Fruit fly (Drosophila melanogaster) whole organism, wandering third instar larva: Measurements from ENCODE around the gene CG32547.

Experiments
- Abd-B ChIP-seq: fragments of >200 bp; optimal IDR thresholded peaks from 2 replicates; lab custom pipeline; 2017; ENCODE audit warnings: missing biosample characterization, missing genetic modification characterization
- CG32264 ChIP-seq: fragments of 200-800 bp; sonication (Bioruptor generic); optimal IDR thresholded peaks from 2 replicates; lab custom pipeline; 2016; ENCODE audit warnings: missing biosample characterization, missing genetic modification characterization
- CG9705 ChIP-seq: fragments of 200-800 bp; sonication (Bioruptor generic); optimal IDR thresholded peaks from 2 replicates; lab custom pipeline; 2018; ENCODE audit warnings: missing biosample characterization, mild to moderate bottlenecking, missing genetic modification characterization
- Dfd ChIP-seq: fragments of >200 bp; optimal IDR thresholded peaks from 2 replicates; lab custom pipeline; 2017; ENCODE audit warnings: missing biosample characterization, missing genetic modification characterization
- Dif ChIP-seq: fragments of 200-275, 200-300 bp; sonication (Bioruptor generic); optimal IDR thresholded peaks from 2 replicates; lab custom pipeline; 2018; ENCODE audit warnings: missing biosample characterization, missing genetic modification characterization; ENCODE audit not compliant: partially characterized antibody
- HLH106 ChIP-seq: fragments of 200-800 bp; optimal IDR thresholded peaks from 3 replicates; lab custom pipeline; 2019; ENCODE audit warnings: missing biosample characterization, mild to moderate bottlenecking, missing genetic modification characterization, moderate library complexity
- Hr78 ChIP-seq: fragments of >200 bp; optimal IDR thresholded peaks from 2 replicates; lab custom pipeline; 2017; ENCODE audit warnings: missing biosample characterization, missing genetic modification characterization
- Hr83 ChIP-seq: fragments of 200-300 bp; sonication (Bioruptor generic); optimal IDR thresholded peaks from 2 replicates; lab custom pipeline; 2016; ENCODE audit warnings: missing biosample characterization, mild to moderate bottlenecking, missing genetic modification characterization, moderate library complexity; ENCODE audit not compliant: poor library complexity, severe bottlenecking
- Jra ChIP-seq: sonication (Bioruptor generic); optimal IDR thresholded peaks from 2 replicates; lab custom pipeline; 2016; ENCODE audit warnings: missing biosample characterization, missing genetic modification characterization
- Mio ChIP-seq: sonication (Bioruptor generic); optimal IDR thresholded peaks from 2 replicates; lab custom pipeline; 2016; ENCODE audit warnings: missing biosample characterization, missing genetic modification characterization
- Myc ChIP-seq: fragments of >200 bp; optimal IDR thresholded peaks from 2 replicates; lab custom pipeline; 2017
- N ChIP-seq: fragments of >200 bp; optimal IDR thresholded peaks from 2 replicates; lab custom pipeline; 2018; ENCODE audit warnings: missing biosample characterization, missing external identifiers, missing genetic modification characterization
- OdsH ChIP-seq: fragments of 200-800 bp; sonication (Bioruptor generic); optimal IDR thresholded peaks from 2 replicates; lab custom pipeline; 2016; ENCODE audit warnings: missing biosample characterization, mild to moderate bottlenecking, missing genetic modification characterization
- Sp1 ChIP-seq: fragments of 200-800 bp; sonication (Bioruptor generic); optimal IDR thresholded peaks from 3 replicates; lab custom pipeline; 2019; ENCODE audit warnings: missing biosample characterization, mild to moderate bottlenecking, missing genetic modification characterization, moderate library complexity
- br ChIP-seq: fragments of 200-800 bp; sonication (Bioruptor generic); optimal IDR thresholded peaks from 2 replicates; lab custom pipeline; 2016; ENCODE audit warnings: missing biosample characterization, missing genetic modification characterization
- brk ChIP-seq: fragments of 200-800 bp; sonication (Bioruptor generic); optimal IDR thresholded peaks from 2 replicates; lab custom pipeline; 2016; ENCODE audit warnings: missing biosample characterization, mild to moderate bottlenecking, missing genetic modification characterization
- dl ChIP-seq, 2 experiments: fragments of 175-275, 200-275 bp in 1 of 2; fragments of 200-275 bp in 1 of 2; sonication (Bioruptor generic); optimal IDR thresholded peaks; lab custom pipeline; 2018; ENCODE audit warnings: mild to moderate bottlenecking in 2 of 2, missing biosample characterization in 2 of 2, missing genetic modification characterization in 2 of 2, moderate library complexity in 2 of 2; ENCODE audit not compliant: partially characterized antibody in 2 of 2, insufficient read depth in 1 of 2
- dmrt93B ChIP-seq: fragments of 200-800 bp; sonication (Bioruptor generic); optimal IDR thresholded peaks from 2 replicates; lab custom pipeline; 2018; ENCODE audit warnings: missing biosample characterization, mild to moderate bottlenecking, missing genetic modification characterization
- dsf ChIP-seq: sonication (Bioruptor generic); optimal IDR thresholded peaks from 2 replicates; lab custom pipeline; 2016; ENCODE audit warnings: missing biosample characterization, missing genetic modification characterization, borderline replicate concordance
- ey ChIP-seq: fragments of 200-800 bp; sonication (Bioruptor generic); optimal IDR thresholded peaks from 2 replicates; lab custom pipeline; 2016; ENCODE audit warnings: missing biosample characterization, missing genetic modification characterization
- foxo ChIP-seq, 2 experiments: fragments of 200-800 bp; sonication (Bioruptor generic); optimal IDR thresholded peaks; 2 replicates in 1 of 2; 3 replicates in 1 of 2; lab custom pipeline; 2016 to 2017; ENCODE audit warnings: missing biosample characterization in 2 of 2, missing genetic modification characterization in 2 of 2
- fru ChIP-seq: fragments of 200-800 bp; sonication (Bioruptor generic); optimal IDR thresholded peaks from 3 replicates; lab custom pipeline; 2016; ENCODE audit warnings: missing biosample characterization, mild to moderate bottlenecking, missing genetic modification characterization
- h ChIP-seq: fragments of 200-800 bp; sonication (Bioruptor generic); optimal IDR thresholded peaks from 3 replicates; lab custom pipeline; 2016; ENCODE audit warnings: missing biosample characterization, mild to moderate bottlenecking, missing genetic modification characterization
- jim ChIP-seq: fragments of 175-275, 200-325 bp; sonication (Bioruptor generic); optimal IDR thresholded peaks from 2 replicates; lab custom pipeline; 2016; ENCODE audit warnings: missing biosample characterization, mild to moderate bottlenecking, missing genetic modification characterization
- psq ChIP-seq: fragments of 200-800 bp; sonication (Bioruptor generic); optimal IDR thresholded peaks from 3 replicates; lab custom pipeline; 2017; ENCODE audit warnings: missing biosample characterization, mild to moderate bottlenecking, missing genetic modification characterization, moderate library complexity
- rgr ChIP-seq: fragments of 200-800 bp; sonication (Bioruptor generic); optimal IDR thresholded peaks from 3 replicates; lab custom pipeline; 2016; ENCODE audit warnings: missing biosample characterization, mild to moderate bottlenecking, missing genetic modification characterization
- sage ChIP-seq: fragments of 200-800 bp; sonication (Bioruptor generic); optimal IDR thresholded peaks from 2 replicates; lab custom pipeline; 2016; ENCODE audit warnings: missing biosample characterization, mild to moderate bottlenecking, missing genetic modification characterization
- tai ChIP-seq: sonication (Bioruptor generic); optimal IDR thresholded peaks from 2 replicates; lab custom pipeline; 2016; ENCODE audit warnings: missing biosample characterization, missing genetic modification characterization
- usp ChIP-seq: fragments of >200 bp; optimal IDR thresholded peaks from 2 replicates; lab custom pipeline; 2017; ENCODE audit warnings: missing biosample characterization, missing genetic modification characterization
- woc ChIP-seq: sonication (Bioruptor generic); optimal IDR thresholded peaks from 2 replicates; lab custom pipeline; 2016; ENCODE audit warnings: missing biosample characterization, mild to moderate bottlenecking, missing genetic modification characterization

The CG32547 gene

dm6 chrX:18523146-18523812 is 44.0 kb upstream of the CG32547 start:
- no peak for TF ChIP-seq CG9705 (GFP tag; lab: Kevin White, UChicago)
- no peak for TF ChIP-seq tai (GFP tag; lab: Kevin White, UChicago)
- no peak for TF ChIP-seq dsf (GFP tag; lab: Kevin White, UChicago)
- TF ChIP-seq dmrt93B (GFP tag; lab: Kevin White, UChicago) = no peak
- no peak for TF ChIP-seq brk (GFP tag; lab: Kevin White, UChicago)
- TF ChIP-seq woc (GFP tag; lab: Kevin White, UChicago) = no peak
- TF ChIP-seq psq (GFP tag; lab: Kevin White, UChicago) = no peak
- TF ChIP-seq Sp1 (GFP tag; lab: Kevin White, UChicago) = no peak
- no peak for TF ChIP-seq foxo (GFP tag; optimal IDR thresholded peaks at IDR 0.05; lab: Kevin White, UChicago)
- TF ChIP-seq Myc (lab: Kevin White, UChicago) = no peak
- no peak for TF ChIP-seq N (GFP tag; lab: Kevin White, UChicago)
- no peak for TF ChIP-seq br

dm6 chrX:18522395-18523104 is 43.3 kb upstream of the CG32547 start, which contains the start of gene CG6481:
TSS of gene CG6481 (minus strand) at chrX:18522445.
- TF ChIP-seq dl (GFP tag; optimal IDR thresholded peaks at IDR 0.05; lab: Kevin White, UChicago; ENCODE audit: insufficient read depth in 1 of 2, partially characterized antibody in 2 of 2) (no peak), Myc (lab: Kevin White, UChicago) (no peak), Jra (GFP tag; lab: Kevin White, UChicago) (no peak), h (GFP tag; lab: Kevin White, UChicago) (no peak), psq (GFP tag; lab: Kevin White, UChicago) (no peak), foxo (GFP tag; optimal IDR thresholded peaks at IDR 0.05; lab: Kevin White, UChicago) (peak in 1 of 2 experiments; percentile 2), sage (GFP tag; lab: Kevin White, UChicago) (no peak), OdsH (no peak), rgr (GFP tag; lab: Kevin White, UChicago) (no peak), ey (GFP tag; lab: Kevin White, UChicago) (peak; percentile 33), Mio (no peak), Hr83 (no peak)

dm6 chrX:18520360-18520759 is 41.1 kb upstream of the CG32547 start:
- TF ChIP-seq Myc (lab: Kevin White, UChicago) (peak; percentile 66), h (GFP tag; lab: Kevin White, UChicago) (no peak), CG32264 (GFP tag; lab: Kevin White, UChicago) (no peak), N (GFP tag; lab: Kevin White, UChicago) (peak; percentile 59), Dif (GFP tag; lab: Kevin White, UChicago) (peak; percentile 32)

- TF ChIP-seq N (GFP tag; lab: Kevin White, UChicago) (no peak), Hr78 (GFP tag; lab: Kevin White, UChicago) (no peak), dsf (GFP tag; lab: Kevin White, UChicago) (no peak), usp (GFP tag; lab: Kevin White, UChicago) (no peak), ey (GFP tag; lab: Kevin White, UChicago) (no peak), Hr83 (no peak), HLH106 (no peak), Sp1 (GFP tag; lab: Kevin White, UChicago) (no peak), woc (GFP tag; lab: Kevin White, UChicago) (no peak), tai (GFP tag; lab: Kevin White, UChicago) (no peak), rgr (GFP tag; lab: Kevin White, UChicago) (no peak), fru (GFP tag; lab: Kevin White, UChicago) (no peak), Abd-B (no peak), CG32264 (GFP tag; lab: Kevin White, UChicago) (no peak), jim (no peak), CG9705 (GFP tag; lab: Kevin White, UChicago) (no peak), foxo (GFP tag; optimal IDR thresholded peaks at IDR 0.05; lab: Kevin White, UChicago) (no peak), Dfd (no peak)
These were observed 38.1 kb upstream of the CG32547 start for dm6 chrX:18517415-18517814.
